Fruit fly (Drosophila melanogaster) ovary, adult (tissue): ENCODE measurements around the gene hd.
A peak's percentile ranks its signal among the peaks of the same experiment; 100 is the strongest.

Experiments used
- CG17801 ChIP-seq: fragments of 200-800 bp; optimal IDR thresholded peaks from 2 replicates; lab custom pipeline; 2019; ENCODE audit warnings: missing biosample characterization, mild to moderate bottlenecking, missing genetic modification characterization, moderate library complexity; ENCODE audit not compliant: partially characterized antibody

Gene hd

DNA sequence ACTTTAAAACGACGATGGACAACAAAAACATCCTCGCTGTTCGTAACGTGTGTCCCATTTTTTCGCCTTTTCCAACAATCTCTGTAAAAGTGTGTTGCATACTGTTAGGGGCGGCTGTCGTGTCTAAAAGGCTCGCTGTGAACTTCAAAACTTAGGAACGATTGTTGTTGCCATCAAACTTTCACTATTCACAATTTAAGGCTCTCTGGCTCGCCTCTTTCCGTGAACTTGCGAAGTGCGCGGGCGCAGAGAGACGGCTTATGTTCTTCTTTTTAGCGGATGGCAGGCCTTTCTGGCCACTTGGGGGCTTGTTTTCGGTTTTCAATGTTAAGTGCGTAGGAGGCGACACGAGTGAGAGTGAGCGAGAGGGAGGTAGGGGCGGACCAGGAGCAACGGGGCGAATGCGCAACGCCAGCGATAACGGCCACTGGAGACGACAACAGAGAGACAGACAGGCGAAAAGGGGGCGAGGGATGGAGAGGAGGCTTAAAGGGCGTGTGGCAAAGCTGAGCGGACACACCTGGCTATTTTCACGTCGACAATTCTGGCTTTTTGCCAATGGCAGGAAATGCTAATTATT, 24.3 kb downstream of the hd start, which contains the start of gene mtd:
Gene mtd (minus strand): TSS at position 51 of the 580 bp plus-strand sequence.
- TF ChIP-seq CG17801 (GFP tag; lab: Kevin White, UChicago): no peak

DNA sequence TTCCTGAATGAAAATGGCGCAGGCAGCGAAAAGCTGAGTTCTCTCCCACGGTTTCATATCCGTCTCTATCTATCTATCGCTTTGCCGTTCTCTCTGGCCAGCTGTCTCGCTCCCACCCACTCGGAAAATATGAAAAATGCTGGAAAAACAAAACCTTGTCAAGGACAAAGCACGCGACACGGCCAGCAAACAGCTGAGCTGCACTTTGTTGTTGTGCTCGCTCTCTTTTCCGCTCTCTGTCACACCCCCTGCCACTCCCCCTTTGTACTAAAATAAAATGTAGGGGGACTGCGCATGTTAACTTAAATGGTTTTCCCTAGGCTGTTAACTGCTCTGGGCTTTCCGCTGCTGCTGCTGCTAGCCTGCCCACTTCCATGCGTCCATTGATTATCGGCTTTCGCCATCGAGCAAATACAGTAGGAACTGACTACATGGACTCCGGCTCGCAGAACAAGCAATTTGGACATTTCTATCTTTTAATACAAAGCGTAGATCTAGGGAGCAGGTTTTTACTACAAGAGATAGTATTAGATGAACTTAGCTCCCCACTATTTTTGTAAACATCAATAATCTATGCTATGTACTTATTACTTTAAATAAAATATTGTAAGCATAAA, 27.9 kb downstream of the hd start:
- TF ChIP-seq CG17801 (GFP tag; lab: Kevin White, UChicago): no peak

DNA sequence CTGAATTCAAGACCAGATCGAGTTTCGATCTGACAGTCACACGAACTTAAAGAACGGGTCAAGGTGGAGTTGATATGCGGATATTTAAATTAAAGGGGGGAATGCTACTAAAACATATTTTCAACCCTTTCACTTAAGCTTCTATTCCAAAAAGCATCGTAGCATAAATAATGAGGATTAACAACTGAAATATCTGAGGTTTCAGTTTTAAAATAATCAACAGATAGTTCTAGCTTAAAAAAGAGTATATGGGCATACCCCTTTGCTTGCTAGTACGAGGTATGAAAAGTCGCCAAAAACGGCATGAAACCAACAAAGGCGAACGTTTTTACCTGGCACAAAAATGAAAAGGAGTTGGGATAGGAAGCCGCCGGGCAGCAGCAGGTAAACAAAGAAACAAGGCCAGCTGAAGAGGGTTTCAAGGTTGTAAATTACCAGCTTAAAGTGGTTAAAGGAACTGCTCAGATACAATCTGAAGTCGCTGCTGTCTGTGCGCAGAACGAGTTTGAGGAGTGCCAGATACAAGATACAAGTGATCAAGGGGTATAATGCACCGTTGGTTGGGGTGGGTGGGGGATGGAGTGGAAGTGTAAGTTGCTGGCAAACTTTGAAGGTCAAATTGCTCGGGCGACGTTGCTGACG, 42.9 kb downstream of the hd start:
- no peak for TF ChIP-seq CG17801 (GFP tag; lab: Kevin White, UChicago)

DNA sequence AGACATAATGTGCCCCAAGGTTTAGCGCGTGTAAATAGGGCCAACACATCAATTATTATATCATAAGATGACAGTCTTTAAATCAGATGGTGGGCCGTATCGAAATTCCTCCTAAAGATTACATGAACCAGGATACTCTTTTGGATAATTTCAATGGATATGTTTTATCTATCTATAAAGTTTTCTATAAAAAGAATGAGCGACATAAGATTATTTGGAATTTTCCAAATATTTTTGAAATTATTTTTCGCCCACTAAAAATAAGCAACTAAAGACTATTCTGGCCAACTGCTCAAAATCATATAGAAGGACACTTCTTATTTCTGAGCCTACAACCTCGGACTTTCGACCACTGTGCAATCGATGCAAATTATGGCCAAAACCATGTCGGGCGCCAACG, 44.4 kb downstream of the hd start:
- no peak for TF ChIP-seq CG17801 (GFP tag; lab: Kevin White, UChicago)

DNA sequence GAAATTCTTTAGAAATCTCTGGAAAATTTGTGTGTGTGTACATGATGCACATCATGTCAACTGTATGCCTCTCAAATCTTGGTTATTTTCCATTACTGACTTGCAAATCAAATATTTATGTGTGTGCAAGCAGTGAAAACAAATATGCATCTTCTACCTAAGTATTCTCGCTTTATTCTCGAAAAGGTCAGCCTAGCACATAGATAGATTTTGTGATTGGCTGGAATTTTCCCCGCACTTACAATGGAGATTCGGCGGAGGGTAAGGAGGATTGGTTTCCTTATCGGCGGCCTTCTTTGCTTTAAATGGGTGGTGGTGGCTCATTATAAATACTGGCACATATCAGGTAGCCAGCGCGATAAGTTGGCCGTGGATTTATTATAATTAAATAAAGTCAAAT, 46.9 kb downstream of the hd start:
- no peak for TF ChIP-seq CG17801 (GFP tag; lab: Kevin White, UChicago)

DNA sequence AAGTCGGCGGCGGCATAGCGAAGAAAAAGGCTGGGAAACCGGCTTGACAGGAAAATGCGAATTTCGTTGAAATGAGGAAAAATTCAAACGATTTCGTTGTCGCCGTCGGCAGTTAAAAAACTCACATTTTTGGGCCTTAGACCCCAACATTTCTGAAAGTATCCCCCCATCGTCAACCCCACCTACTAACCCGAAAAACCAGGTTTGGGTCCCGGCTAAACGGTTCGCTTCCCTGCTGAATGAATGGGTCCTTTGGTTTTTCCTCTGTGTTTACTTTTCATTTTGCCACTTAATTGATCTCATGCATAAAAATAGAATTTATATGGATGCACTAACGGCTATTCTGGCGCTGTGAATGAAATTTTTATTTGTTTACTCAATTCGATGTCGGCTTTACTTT, 48.6 kb downstream of the hd start:
- no peak for TF ChIP-seq CG17801 (GFP tag; lab: Kevin White, UChicago)

DNA sequence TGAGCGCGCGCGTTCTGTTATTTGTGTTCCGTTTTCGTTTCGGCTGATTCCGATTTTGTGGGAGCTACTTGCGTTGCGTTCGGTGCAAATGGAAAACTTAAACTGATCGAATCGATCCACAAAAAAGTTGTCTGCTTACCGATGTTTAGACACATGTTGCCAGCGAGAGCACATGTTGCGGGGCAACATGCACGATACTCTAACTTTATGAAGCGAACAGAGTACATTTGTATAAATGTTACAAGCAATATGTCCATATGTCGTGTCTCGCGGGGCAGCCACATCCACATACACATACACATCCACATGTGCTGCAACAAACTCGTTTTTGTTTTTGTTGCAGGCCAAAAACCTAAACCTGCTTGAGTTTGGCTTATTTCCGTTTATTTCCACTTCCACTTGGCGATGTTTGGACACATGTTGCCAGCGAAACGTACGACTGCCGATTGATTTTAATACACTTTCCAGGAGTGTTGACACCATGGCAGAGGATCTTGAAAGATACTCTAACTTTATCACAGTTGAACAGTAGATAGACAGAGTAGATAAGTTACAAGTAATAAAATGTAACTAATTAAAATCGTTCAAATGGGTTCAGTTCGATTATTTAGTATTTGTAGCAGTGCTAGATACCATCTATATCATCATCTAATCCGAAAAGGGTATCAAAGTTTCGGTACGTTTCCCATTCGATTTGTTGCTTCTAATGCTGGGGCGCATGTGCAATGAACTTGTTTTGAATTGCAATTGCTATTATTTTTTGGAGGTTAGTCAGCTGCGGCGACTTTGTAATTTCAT, 50.8 kb downstream of the hd start:
- TF ChIP-seq CG17801 (GFP tag; lab: Kevin White, UChicago): peak; percentile 66
